Fruit fly (Drosophila melanogaster): ENCODE data around the gene Gmppb.

DNA sequence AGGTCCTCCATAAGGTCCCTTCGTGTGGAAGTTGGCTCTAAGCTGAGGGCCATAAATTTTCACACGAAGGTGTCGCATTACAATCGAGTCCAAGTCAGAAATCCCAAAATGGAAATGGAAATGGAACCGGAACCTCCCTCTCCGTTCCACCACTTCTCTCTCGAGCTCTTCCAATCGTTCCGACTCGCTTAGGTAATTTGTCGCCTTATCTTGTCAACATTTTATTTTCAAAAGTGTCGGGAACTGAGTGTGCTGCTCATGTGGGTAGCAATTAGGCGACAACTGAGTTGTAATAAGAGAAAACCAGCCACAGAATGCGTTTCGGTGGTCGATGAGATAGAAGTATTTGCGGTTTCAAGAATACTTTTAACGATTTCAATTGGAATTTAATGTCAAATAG lies 29.5 kb downstream of the Gmppb start:
- TF ChIP-seq CTCF (optimal IDR thresholded peaks at IDR 0.05) (no peak), CG8478 (optimal IDR thresholded peaks at IDR 0.05) (no peak)

All from S2 (cell line).